Fruit fly (Drosophila melanogaster) whole organism, embryonic: ENCODE data around the gene CG31638.

Source experiments
- Atf6 ChIP-seq: fragments of 200-800 bp; sonication (Bioruptor generic); IDR thresholded peaks from 2 replicates; pipeline ENCODE4 v1.3.6; 2022; ENCODE audit warnings: missing biosample characterization, missing genetic modification characterization
- B-H2 ChIP-seq: fragments of 200-800 bp; sonication (Bioruptor generic); optimal IDR thresholded peaks from 2 replicates; lab custom pipeline; 2018; ENCODE audit warnings: missing biosample characterization, mild to moderate bottlenecking, missing genetic modification characterization
- BEAF-32 ChIP-seq: fragments of 200-800 bp; sonication (Bioruptor generic); optimal IDR thresholded peaks from 3 replicates; lab custom pipeline; 2017; ENCODE audit warnings: missing biosample characterization, missing genetic modification characterization, mild to moderate bottlenecking, moderate library complexity, missing genetic modification reagents
- CG10979 ChIP-seq: fragments of 200-800 bp; sonication (Bioruptor generic); optimal IDR thresholded peaks from 2 replicates; lab custom pipeline; 2018; ENCODE audit warnings: missing biosample characterization, mild to moderate bottlenecking, missing genetic modification characterization, moderate library complexity
- CG12071 ChIP-seq: fragments of 200-800 bp; sonication (Bioruptor generic); optimal IDR thresholded peaks from 3 replicates; lab custom pipeline; 2018; ENCODE audit warnings: missing biosample characterization, mild to moderate bottlenecking, missing genetic modification characterization
- CG12155 ChIP-seq: fragments of 200-800 bp; sonication (Bioruptor generic); optimal IDR thresholded peaks from 3 replicates; lab custom pipeline; 2016; ENCODE audit warnings: missing biosample characterization, missing genetic modification characterization
- CG12299 ChIP-seq: fragments of 200-800 bp; sonication (Bioruptor generic); optimal IDR thresholded peaks from 2 replicates; lab custom pipeline; 2018; ENCODE audit warnings: missing biosample characterization, mild to moderate bottlenecking, missing genetic modification characterization
- CG13287 ChIP-seq: fragments of 200-800 bp; sonication (Bioruptor generic); IDR thresholded peaks from 2 replicates; pipeline ENCODE4 v1.3.6; 2022; ENCODE audit warnings: missing biosample characterization, missing genetic modification characterization; ENCODE audit not compliant: partially characterized antibody
- CG14014 ChIP-seq: fragments of 200-800 bp; sonication (Bioruptor generic); IDR thresholded peaks from 2 replicates; pipeline ENCODE4 v1.3.6; 2022; ENCODE audit warnings: missing biosample characterization, missing genetic modification characterization
- CG14050 ChIP-seq: fragments of 200-800 bp; sonication (Bioruptor generic); IDR thresholded peaks from 3 replicates; pipeline ENCODE4 v1.3.6; 2022; ENCODE audit warnings: missing biosample characterization, missing genetic modification characterization
- CG1529 ChIP-seq: fragments of 200-800 bp; sonication (Bioruptor generic); optimal IDR thresholded peaks from 3 replicates; lab custom pipeline; 2018; ENCODE audit warnings: missing biosample characterization, missing genetic modification characterization
- CG17829 ChIP-seq: fragments of 200-800 bp; optimal IDR thresholded peaks from 2 replicates; lab custom pipeline; 2019; ENCODE audit warnings: missing biosample characterization, mild to moderate bottlenecking, missing genetic modification characterization, moderate library complexity
- CG18011 ChIP-seq: fragments of 200-800 bp; sonication (Bioruptor generic); optimal IDR thresholded peaks from 2 replicates; lab custom pipeline; 2017; ENCODE audit warnings: missing biosample characterization, missing genetic modification characterization, mild to moderate bottlenecking, moderate library complexity, missing genotype
- CG18599 ChIP-seq: fragments of 200-800 bp; sonication (Bioruptor generic); optimal IDR thresholded peaks from 3 replicates; lab custom pipeline; 2017; ENCODE audit warnings: missing biosample characterization, missing genetic modification characterization, mild to moderate bottlenecking, moderate library complexity, missing genetic modification reagents
- CG33213 ChIP-seq: fragments of 200-800 bp; sonication (Bioruptor generic); optimal IDR thresholded peaks from 3 replicates; lab custom pipeline; 2016; ENCODE audit warnings: missing biosample characterization, missing genetic modification characterization
- CG34376 ChIP-seq: fragments of 200-800 bp; sonication (Bioruptor generic); optimal IDR thresholded peaks from 2 replicates; lab custom pipeline; 2018; ENCODE audit warnings: missing biosample characterization, mild to moderate bottlenecking, missing genetic modification characterization
- CG43689 ChIP-seq: fragments of 200-800 bp; sonication (Bioruptor generic); IDR thresholded peaks from 2 replicates; pipeline ENCODE4 v1.3.6; 2022; ENCODE audit warnings: missing biosample characterization, missing genetic modification characterization
- CG4404 ChIP-seq: fragments of 200-800 bp; sonication (Bioruptor generic); IDR thresholded peaks from 2 replicates; pipeline ENCODE4 v1.3.6; 2022; ENCODE audit warnings: missing biosample characterization, missing genetic modification characterization
- CG6175 ChIP-seq: fragments of 200-800 bp; sonication (Bioruptor generic); IDR thresholded peaks from 3 replicates; pipeline ENCODE4 v1.3.6; 2022; ENCODE audit warnings: missing biosample characterization, missing genetic modification characterization
- CG6765 ChIP-seq: fragments of 200-800 bp; sonication (Bioruptor generic); optimal IDR thresholded peaks from 3 replicates; lab custom pipeline; 2017; ENCODE audit warnings: missing biosample characterization, mild to moderate bottlenecking, missing genetic modification characterization
- CG7271 ChIP-seq: fragments of 200-800 bp; sonication (Bioruptor generic); optimal IDR thresholded peaks from 2 replicates; lab custom pipeline; 2018; ENCODE audit warnings: missing biosample characterization, mild to moderate bottlenecking, missing genetic modification characterization, moderate library complexity
- CG9932 ChIP-seq: fragments of 200-800 bp; sonication (Bioruptor generic); IDR thresholded peaks from 2 replicates; pipeline ENCODE4 v1.3.6; 2022; ENCODE audit warnings: missing biosample characterization, missing genetic modification characterization
- Camta ChIP-seq: fragments of 200-800 bp; sonication (Bioruptor generic); optimal IDR thresholded peaks from 2 replicates; lab custom pipeline; 2016; ENCODE audit warnings: missing biosample characterization, missing genetic modification characterization
- Dip2 ChIP-seq: fragments of 200-800 bp; sonication (Bioruptor generic); IDR thresholded peaks from 2 replicates; pipeline ENCODE4 v1.3.6; 2022; ENCODE audit warnings: missing biosample characterization, missing genetic modification characterization
- Dll ChIP-seq: fragments of 200-800 bp; sonication (Bioruptor generic); IDR thresholded peaks from 4 replicates; pipeline ENCODE4 v1.3.6; 2022; ENCODE audit warnings: missing biosample characterization, missing genetic modification characterization; ENCODE audit not compliant: partially characterized antibody
- Fer1 ChIP-seq: fragments of 200-800 bp; sonication (Bioruptor generic); optimal IDR thresholded peaks from 2 replicates; lab custom pipeline; 2017; ENCODE audit warnings: missing biosample characterization, mild to moderate bottlenecking, missing genetic modification characterization
- GATAe ChIP-seq: fragments of 200-800 bp; sonication (Bioruptor generic); conservative IDR thresholded peaks from 2 replicates; pipeline ENCODE4 v1.3.6; 2022; ENCODE audit warnings: missing biosample characterization, missing genetic modification characterization
- HHEX ChIP-seq: fragments of 200-800 bp; sonication (Bioruptor generic); optimal IDR thresholded peaks from 3 replicates; lab custom pipeline; 2017; ENCODE audit warnings: missing biosample characterization, mild to moderate bottlenecking, missing genetic modification characterization, missing genetic modification reagents
- HmgZ ChIP-seq: fragments of 200-800 bp; sonication (Bioruptor generic); optimal IDR thresholded peaks from 2 replicates; lab custom pipeline; 2018; ENCODE audit warnings: missing biosample characterization, mild to moderate bottlenecking, missing genetic modification characterization
- Hmr ChIP-seq: fragments of 200-800 bp; sonication (Bioruptor generic); optimal IDR thresholded peaks from 3 replicates; lab custom pipeline; 2017; ENCODE audit warnings: mild to moderate bottlenecking, missing biosample characterization, missing genetic modification reagents, missing genetic modification characterization
- MTF-1 ChIP-seq: fragments of 200-800 bp; sonication (Bioruptor generic); optimal IDR thresholded peaks from 2 replicates; lab custom pipeline; 2018; ENCODE audit warnings: missing biosample characterization, mild to moderate bottlenecking, missing genetic modification characterization, borderline replicate concordance
- Myb ChIP-seq: fragments of 200-800 bp; sonication (Bioruptor generic); optimal IDR thresholded peaks from 2 replicates; lab custom pipeline; 2016; ENCODE audit warnings: missing biosample characterization, missing genetic modification characterization
- Pdp1 ChIP-seq, 2 experiments: fragments of 200-800 bp; sonication (Bioruptor generic); optimal IDR thresholded peaks; 3 replicates each; lab custom pipeline; 2016; ENCODE audit warnings: missing biosample characterization in 2 of 2, missing genetic modification characterization in 2 of 2, mild to moderate bottlenecking in 1 of 2, moderate library complexity in 1 of 2
- YL-1 ChIP-seq: fragments of 200-800 bp; sonication (Bioruptor generic); optimal IDR thresholded peaks from 3 replicates; lab custom pipeline; 2017; ENCODE audit warnings: missing biosample characterization, mild to moderate bottlenecking, missing genetic modification characterization
- ac ChIP-seq: fragments of 200-800 bp; sonication (Bioruptor generic); optimal IDR thresholded peaks from 3 replicates; lab custom pipeline; 2017; ENCODE audit warnings: missing biosample characterization, mild to moderate bottlenecking, missing genetic modification characterization
- bcd ChIP-seq: fragments of 200-800 bp; sonication (Bioruptor generic); optimal IDR thresholded peaks from 2 replicates; lab custom pipeline; 2017; ENCODE audit warnings: missing biosample characterization, mild to moderate bottlenecking, missing genetic modification characterization
- caup ChIP-seq: fragments of 200-800 bp; sonication (Bioruptor generic); optimal IDR thresholded peaks from 3 replicates; lab custom pipeline; 2017; ENCODE audit warnings: missing biosample characterization, mild to moderate bottlenecking, missing genetic modification characterization, moderate library complexity; ENCODE audit not compliant: severe bottlenecking
- chinmo ChIP-seq: fragments of 200-800 bp; sonication (Bioruptor generic); IDR thresholded peaks from 4 replicates; pipeline ENCODE4 v1.3.6; 2022; ENCODE audit warnings: missing biosample characterization, missing genetic modification characterization; ENCODE audit not compliant: partially characterized antibody
- disco-r ChIP-seq: fragments of 200-800 bp; sonication (Bioruptor generic); optimal IDR thresholded peaks from 2 replicates; lab custom pipeline; 2016; ENCODE audit warnings: missing biosample characterization, missing genetic modification characterization
- ems ChIP-seq: fragments of 200-800 bp; sonication (Bioruptor generic); optimal IDR thresholded peaks from 3 replicates; lab custom pipeline; 2016; ENCODE audit warnings: missing biosample characterization, missing genetic modification characterization
- gce ChIP-seq: fragments of 200-800 bp; sonication (Bioruptor generic); IDR thresholded peaks from 3 replicates; pipeline ENCODE4 v1.3.6; 2022; ENCODE audit warnings: missing biosample characterization, missing genetic modification characterization
- hkb ChIP-seq, 2 experiments: fragments of 200-800 bp in 1 of 2; fragments of >200 bp in 1 of 2; sonication (Bioruptor generic) in 1 of 2; IDR thresholded peaks in 1 of 2; optimal IDR thresholded peaks in 1 of 2; 2 replicates each; pipeline versions ENCODE4 v1.3.6 to Lab custom; 2017 to 2022; ENCODE audit warnings: missing biosample characterization in 1 of 2, missing genetic modification characterization in 1 of 2
- mirr ChIP-seq: fragments of 200-800 bp; sonication (Bioruptor generic); optimal IDR thresholded peaks from 3 replicates; lab custom pipeline; 2018; ENCODE audit warnings: missing biosample characterization, mild to moderate bottlenecking, missing genetic modification characterization
- psq ChIP-seq: fragments of 200-800 bp; sonication (Bioruptor generic); optimal IDR thresholded peaks from 2 replicates; lab custom pipeline; 2017; ENCODE audit warnings: missing biosample characterization, missing genetic modification characterization
- salm ChIP-seq: fragments of 200-800 bp; sonication (Bioruptor generic); optimal IDR thresholded peaks from 2 replicates; lab custom pipeline; 2018; ENCODE audit warnings: missing biosample characterization, mild to moderate bottlenecking, missing genetic modification characterization
- sd ChIP-seq: fragments of 200-800 bp; sonication (Bioruptor generic); optimal IDR thresholded peaks from 3 replicates; lab custom pipeline; 2018; ENCODE audit warnings: missing biosample characterization, mild to moderate bottlenecking, missing genetic modification characterization, moderate library complexity
- unc-4 ChIP-seq: fragments of 200-800 bp; sonication (Bioruptor generic); IDR thresholded peaks from 2 replicates; pipeline ENCODE4 v1.3.6; 2022; ENCODE audit warnings: missing biosample characterization, missing genetic modification characterization; ENCODE audit not compliant: partially characterized antibody

Gene CG31638

dm6 chr2L:6488676-6489140 is 2.2 kb upstream of the CG31638 start, which contains the start of the genes KFase and epsilonCOP (continued):
- TF ChIP-seq CG4404 (GFP tag; lab: Robert Waterston, UW) (peak; percentile 15; the same call in 1 of the 2 replicates), CG10979 (peak; percentile 31), Dip2 (GFP tag; lab: Robert Waterston, UW) (no peak), CG43689 (GFP tag; lab: Robert Waterston, UW) (no peak), mirr (GFP tag; lab: Kevin White, UChicago) (peak; percentile 21), CG14050 (GFP tag; lab: Robert Waterston, UW) (0 out of 3 replicates have a peak, but pooled peaks have one; percentile 26), Camta (GFP tag; lab: Kevin White, UChicago) (peak; percentile 57), disco-r (GFP tag; lab: Kevin White, UChicago) (peak; percentile 48), bcd (GFP tag; lab: Kevin White, UChicago) (peak; percentile 59), GATAe (GFP tag; lab: Robert Waterston, UW) (no peak), YL-1 (GFP tag; lab: Kevin White, UChicago) (peak; percentile 71)

DNA sequence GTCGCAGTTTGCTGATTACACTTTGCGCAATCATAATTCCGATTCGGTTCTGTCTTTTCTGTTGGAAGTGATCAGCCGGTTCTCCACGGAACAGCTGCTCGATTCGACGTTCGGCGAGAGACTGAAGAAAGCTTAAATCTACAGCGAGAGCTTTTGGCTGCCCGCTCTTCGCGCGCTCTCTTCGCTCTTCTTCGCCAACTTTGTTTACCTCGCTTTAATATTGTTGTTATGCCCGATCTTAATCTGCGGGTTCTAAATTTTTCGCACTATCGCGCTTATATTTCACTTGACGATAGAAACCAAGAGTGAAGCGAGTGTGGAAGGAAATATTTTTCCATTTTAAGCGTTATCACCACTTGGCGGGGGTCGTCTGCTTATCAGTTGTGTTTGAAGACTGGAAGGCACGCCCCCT is 3.5 kb downstream of the CG31638 start, which contains the start of gene CG9547:
Gene CG9547 (minus strand): TSS at position 128 of the 412 bp plus-strand sequence.
- TF ChIP-seq CG12071 (GFP tag; lab: Kevin White, UChicago) (peak; percentile 38), CG1529 (no peak), psq (no peak), CG34376 (GFP tag; lab: Kevin White, UChicago) (peak; percentile 94), chinmo (GFP tag; lab: Robert Waterston, UW) (peak; percentile 77; the same call in 2 of the 4 replicates), CG33213 (no peak), CG7271 (no peak), MTF-1 (GFP tag; lab: Kevin White, UChicago) (peak; percentile 5), hkb (optimal IDR thresholded peaks at IDR 0.05; lab: Kevin White, UChicago) (no peak), hkb (GFP tag; IDR thresholded peaks at IDR 0.05; lab: Robert Waterston, UW) (peak; percentile 32; the same call in 1 of the 2 replicates), CG18599 (peak; percentile 27), BEAF-32 (peak; percentile 11), caup (GFP tag; lab: Kevin White, UChicago) (peak; percentile 39), salm (tag; lab: Kevin White, UChicago) (peak; percentile 22), Hmr (GFP tag; lab: Kevin White, UChicago) (peak; percentile 48), CG12155 (peak; percentile 84), Pdp1 (GFP tag; optimal IDR thresholded peaks at IDR 0.05; lab: Kevin White, UChicago) (peak in 1 of 2 experiments; percentile 80), B-H2 (GFP tag; lab: Kevin White, UChicago) (peak; percentile 6), Dll (GFP tag; lab: Robert Waterston, UW) (peak; percentile 27; the same call in 2 of the 4 replicates), Atf6 (GFP tag; lab: Robert Waterston, UW) (peak; percentile 14; the same call in 1 of the 2 replicates), Fer1 (peak; percentile 69), unc-4 (GFP tag; lab: Robert Waterston, UW) (peak; percentile 46), Myb (GFP tag; lab: Kevin White, UChicago) (no peak), ac (GFP tag; lab: Kevin White, UChicago) (no peak), CG18011 (no peak), HmgZ (tag; lab: Kevin White, UChicago) (peak; percentile 20), sd (tag; lab: Kevin White, UChicago) (peak; percentile 93), CG6765 (GFP tag; lab: Kevin White, UChicago) (peak; percentile 68), CG17829 (peak; percentile 1), CG12299 (tag; lab: Kevin White, UChicago) (peak; percentile 24), HHEX (GFP tag; lab: Kevin White, UChicago) (peak; percentile 12), CG13287 (peak; percentile 60), ems (peak; percentile 4), CG9932 (GFP tag; lab: Robert Waterston, UW) (peak; percentile 30; the same call in 1 of the 2 replicates), CG14014 (GFP tag; lab: Robert Waterston, UW) (peak; percentile 25; the same call in 1 of the 2 replicates), CG6175 (GFP tag; lab: Robert Waterston, UW) (no peak), gce (GFP tag; lab: Robert Waterston, UW) (no peak)
